Fruit fly (Drosophila melanogaster): ENCODE measurements around the gene CG44227.

DNA sequence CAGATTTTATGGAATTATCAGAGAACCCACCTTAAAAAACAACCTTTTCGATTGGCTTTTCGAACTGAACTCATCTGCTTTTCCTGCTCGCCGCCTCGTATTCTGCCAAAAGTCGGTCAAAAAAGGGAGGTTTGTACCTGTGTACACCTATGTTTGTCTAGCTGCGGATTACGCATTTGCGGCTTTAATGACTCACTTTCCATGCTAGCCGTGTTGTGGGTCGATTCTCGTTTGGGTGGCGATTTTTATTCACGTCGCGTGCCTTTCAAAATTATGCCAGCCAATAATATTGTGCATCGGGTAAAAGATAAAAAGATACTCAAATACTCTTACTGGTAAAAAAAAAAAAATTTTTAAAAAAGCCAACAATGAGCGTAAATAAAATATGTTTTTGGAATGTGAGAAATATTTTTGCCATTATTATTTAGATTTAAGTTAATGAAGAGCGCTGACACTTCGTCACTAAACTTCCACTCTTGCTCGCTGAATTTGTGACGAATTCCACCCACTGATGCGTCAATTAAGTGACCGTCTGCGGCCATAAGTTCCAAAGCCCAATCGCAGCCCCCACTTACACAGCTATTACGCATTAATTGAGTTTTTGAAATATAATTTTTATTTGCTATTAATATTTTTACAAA, 39.3 kb downstream of the CG44227 start, which contains the start of gene Cyp313b1:
- TF ChIP-seq CrebA (GFP tag; optimal IDR thresholded peaks at IDR 0.05; ENCODE audit: borderline replicate concordance) = no peak
- TF ChIP-seq psq (GFP tag; optimal IDR thresholded peaks at IDR 0.05) = no peak
- no peak for TF ChIP-seq tai (GFP tag; optimal IDR thresholded peaks at IDR 0.05)
- TF ChIP-seq sage (GFP tag; optimal IDR thresholded peaks at IDR 0.05) = no peak
- no peak for TF ChIP-seq Hr78 (GFP tag; optimal IDR thresholded peaks at IDR 0.05)
- TF ChIP-seq usp (GFP tag; optimal IDR thresholded peaks at IDR 0.05) = no peak
- peak; percentile 24 for TF ChIP-seq h (GFP tag; optimal IDR thresholded peaks at IDR 0.05)
